Fruit fly (Drosophila melanogaster): ENCODE results near the gene snz.
A peak's percentile ranks its signal among the peaks of the same experiment; 100 is the strongest.

The snz gene

dm6 chrX:7891596-7892538 lies 20.0 kb upstream of the snz start, which contains the start of gene Nek2:
Gene Nek2, minus strand, starts transcription at chrX:7891646.
- no peak for TF ChIP-seq rgr (GFP tag; optimal IDR thresholded peaks at IDR 0.05)
- TF ChIP-seq h (GFP tag; optimal IDR thresholded peaks at IDR 0.05): peak; percentile 24
- no peak for TF ChIP-seq CG32264 (GFP tag; optimal IDR thresholded peaks at IDR 0.05)
- TF ChIP-seq CG9705 (GFP tag; optimal IDR thresholded peaks at IDR 0.05): no peak
- TF ChIP-seq CrebA (GFP tag; optimal IDR thresholded peaks at IDR 0.05; ENCODE audit: borderline replicate concordance): no peak
- TF ChIP-seq brk (GFP tag; optimal IDR thresholded peaks at IDR 0.05): no peak
- peak in 1 of 2 experiments; percentile 37 for TF ChIP-seq foxo (GFP tag; optimal IDR thresholded peaks at IDR 0.05)
- TF ChIP-seq usp (GFP tag; optimal IDR thresholded peaks at IDR 0.05): no peak
- TF ChIP-seq psq (GFP tag; optimal IDR thresholded peaks at IDR 0.05): peak; percentile 23
- no peak for TF ChIP-seq Abd-B (GFP tag; optimal IDR thresholded peaks at IDR 0.05)
- peak; percentile 75 for TF ChIP-seq woc (GFP tag; optimal IDR thresholded peaks at IDR 0.05)
- no peak for TF ChIP-seq GATAd (GFP tag; optimal IDR thresholded peaks at IDR 0.05)
- no peak for TF ChIP-seq Hr78 (GFP tag; optimal IDR thresholded peaks at IDR 0.05)
- TF ChIP-seq HLH106 (tag; optimal IDR thresholded peaks at IDR 0.05): peak; percentile 51
- TF ChIP-seq fru (GFP tag; optimal IDR thresholded peaks at IDR 0.05): peak; percentile 15
- TF ChIP-seq Myc (optimal IDR thresholded peaks at IDR 0.05): peak; percentile 76
- peak; percentile 49 for TF ChIP-seq Sp1 (GFP tag; optimal IDR thresholded peaks at IDR 0.05)
- no peak for TF ChIP-seq Dif (GFP tag; optimal IDR thresholded peaks at IDR 0.05; ENCODE audit: partially characterized antibody)
- TF ChIP-seq dl (GFP tag; optimal IDR thresholded peaks at IDR 0.05; ENCODE audit: insufficient read depth in 1 of 2, partially characterized antibody in 2 of 2): peak; percentile 13 to 46
- no peak for TF ChIP-seq pan (optimal IDR thresholded peaks at IDR 0.05)
- no peak for TF ChIP-seq lola (GFP tag; optimal IDR thresholded peaks at IDR 0.05)
- TF ChIP-seq OdsH (GFP tag; optimal IDR thresholded peaks at IDR 0.05): peak; percentile 42

DNA sequence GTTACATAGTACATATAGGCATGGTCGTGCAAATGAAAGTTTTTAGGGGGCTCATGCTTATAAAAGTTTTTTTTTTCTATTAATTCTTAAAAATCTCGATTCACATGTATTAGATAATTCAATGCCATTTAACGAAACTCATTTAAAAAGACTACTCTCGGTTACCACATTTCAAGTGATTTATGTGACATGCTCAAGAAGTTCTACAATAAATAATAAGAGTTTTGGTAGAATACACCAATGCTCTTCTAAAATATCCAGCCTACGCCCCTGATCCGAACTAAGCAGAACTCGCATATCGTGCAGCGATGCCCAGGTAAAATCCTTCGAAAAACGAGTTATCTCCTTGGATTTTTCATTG lies 19.4 kb upstream of the snz start:
- TF ChIP-seq fru (GFP tag; optimal IDR thresholded peaks at IDR 0.05) (peak; percentile 68), rgr (GFP tag; optimal IDR thresholded peaks at IDR 0.05) (peak; percentile 62), jim (GFP tag; optimal IDR thresholded peaks at IDR 0.05) (no peak), h (GFP tag; optimal IDR thresholded peaks at IDR 0.05) (peak; percentile 59), dsf (GFP tag; optimal IDR thresholded peaks at IDR 0.05; ENCODE audit: borderline replicate concordance) (no peak), Hr78 (GFP tag; optimal IDR thresholded peaks at IDR 0.05) (no peak), GATAd (GFP tag; optimal IDR thresholded peaks at IDR 0.05) (no peak), Hr83 (GFP tag; optimal IDR thresholded peaks at IDR 0.05; ENCODE audit: poor library complexity, severe bottlenecking) (no peak), ey (GFP tag; optimal IDR thresholded peaks at IDR 0.05) (peak; percentile 63), N (GFP tag; optimal IDR thresholded peaks at IDR 0.05) (no peak), OdsH (GFP tag; optimal IDR thresholded peaks at IDR 0.05) (peak; percentile 52), dmrt93B (GFP tag; optimal IDR thresholded peaks at IDR 0.05) (peak; percentile 17), HLH106 (tag; optimal IDR thresholded peaks at IDR 0.05) (peak; percentile 58), dl (GFP tag; optimal IDR thresholded peaks at IDR 0.05; ENCODE audit: insufficient read depth in 1 of 2, partially characterized antibody in 2 of 2) (no peak), sv (GFP tag; optimal IDR thresholded peaks at IDR 0.05) (no peak), Mio (GFP tag; optimal IDR thresholded peaks at IDR 0.05) (no peak), Sp1 (GFP tag; optimal IDR thresholded peaks at IDR 0.05) (peak; percentile 62), sage (GFP tag; optimal IDR thresholded peaks at IDR 0.05) (no peak), psq (GFP tag; optimal IDR thresholded peaks at IDR 0.05) (peak; percentile 12), lola (GFP tag; optimal IDR thresholded peaks at IDR 0.05) (no peak), Jra (GFP tag; optimal IDR thresholded peaks at IDR 0.05) (no peak), pan (optimal IDR thresholded peaks at IDR 0.05) (no peak), Myc (optimal IDR thresholded peaks at IDR 0.05) (no peak), CG9705 (GFP tag; optimal IDR thresholded peaks at IDR 0.05) (no peak), foxo (GFP tag; optimal IDR thresholded peaks at IDR 0.05) (peak in 1 of 2 experiments; percentile 71), CrebA (GFP tag; optimal IDR thresholded peaks at IDR 0.05; ENCODE audit: borderline replicate concordance) (no peak), Vsx2 (GFP tag; optimal IDR thresholded peaks at IDR 0.05; ENCODE audit: partially characterized antibody) (no peak), Hnf4 (GFP tag; optimal IDR thresholded peaks at IDR 0.05) (peak; percentile 38), usp (GFP tag; optimal IDR thresholded peaks at IDR 0.05) (no peak), tai (GFP tag; optimal IDR thresholded peaks at IDR 0.05) (no peak), Abd-B (GFP tag; optimal IDR thresholded peaks at IDR 0.05) (no peak), Dfd (GFP tag; optimal IDR thresholded peaks at IDR 0.05) (no peak), Rel (GFP tag; optimal IDR thresholded peaks at IDR 0.05) (no peak), Rel (tag; optimal IDR thresholded peaks at IDR 0.05) (no peak), Dif (GFP tag; optimal IDR thresholded peaks at IDR 0.05; ENCODE audit: partially characterized antibody) (no peak), CG32264 (GFP tag; optimal IDR thresholded peaks at IDR 0.05) (no peak), br (GFP tag; optimal IDR thresholded peaks at IDR 0.05) (peak; percentile 39), woc (GFP tag; optimal IDR thresholded peaks at IDR 0.05) (no peak), brk (GFP tag; optimal IDR thresholded peaks at IDR 0.05) (no peak)

All from whole organism, wandering third instar larva.